Worm (Caenorhabditis elegans) whole organism, L2 larva: ENCODE measurements around the gene sri-62.

ENCODE experiments used
- aly-2 ChIP-seq: fragments of 150-350 bp; optimal IDR thresholded peaks from 2 replicates; lab custom pipeline; 2014; ENCODE audit warnings: missing biosample characterization, missing genetic modification characterization
- ama-1 ChIP-seq: fragments of 150-350 bp; optimal IDR thresholded peaks from 2 replicates; lab custom pipeline; 2018; ENCODE audit warnings: inconsistent platforms
- blmp-1 ChIP-seq: sonication (generic microtip); optimal IDR thresholded peaks from 2 replicates; lab custom pipeline; 2017; ENCODE audit warnings: missing genetic modification characterization, mild to moderate bottlenecking, missing compliant biosample characterization, antibody characterized with exemption, moderate library complexity; ENCODE audit not compliant: insufficient read depth
- snpc-4 ChIP-seq: fragments of 150-350 bp; optimal IDR thresholded peaks from 2 replicates; lab custom pipeline; 2014; ENCODE audit warnings: missing biosample characterization, missing genetic modification characterization
- unc-62 ChIP-seq: fragments of 150-350 bp; optimal IDR thresholded peaks from 2 replicates; lab custom pipeline; 2014; ENCODE audit warnings: missing biosample characterization, missing genetic modification reagents, missing genetic modification characterization

DNA sequence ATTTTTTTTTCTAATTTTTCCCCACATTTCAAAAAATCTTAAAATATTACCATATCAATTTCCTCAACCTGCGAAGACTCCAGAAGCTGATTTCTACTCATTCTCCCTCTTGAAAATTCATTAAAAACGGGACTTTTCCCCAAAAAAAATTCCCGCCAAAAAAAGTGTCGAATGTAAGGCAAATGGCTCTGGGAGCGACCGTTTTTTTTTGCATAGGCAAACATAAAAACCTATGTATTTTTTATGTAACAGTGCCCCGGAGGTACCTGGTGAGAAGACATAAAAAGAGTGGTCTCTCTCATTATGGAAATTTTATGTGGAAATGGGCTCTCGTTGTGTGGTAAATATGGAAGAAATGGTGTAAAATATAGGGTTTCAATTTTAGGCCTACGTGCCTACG is 14.1 kb downstream of the sri-62 start, which contains the start of gene ceh-87:
- TF ChIP-seq snpc-4 (tag; lab: Kevin White, UChicago) (no peak), blmp-1 (tag; lab: Kevin White, UChicago) (no peak), ama-1 (no peak), aly-2 (tag; lab: Kevin White, UChicago) (no peak), unc-62 (GFP tag; lab: Kevin White, UChicago) (no peak)
